Worm (Caenorhabditis elegans) whole organism, L4 larva: ENCODE data around the gene clec-39.

Experiments
- F37D6.2 ChIP-seq: sonication (generic microtip); optimal IDR thresholded peaks from 2 replicates; lab custom pipeline; 2016; ENCODE audit warnings: mild to moderate bottlenecking, missing genetic modification characterization, missing compliant biosample characterization
- Y105C5A.15 ChIP-seq: fragments of 200-800 bp; sonication (Bioruptor generic); IDR thresholded peaks from 2 replicates; pipeline ENCODE4 v1.3.6; 2022; ENCODE audit warnings: missing genetic modification characterization, missing compliant biosample characterization
- Y75B8A.6 ChIP-seq: fragments of 200-800 bp; sonication (Bioruptor generic); IDR thresholded peaks from 2 replicates; pipeline ENCODE4 v1.3.6; 2022; ENCODE audit warnings: missing genetic modification reagents, missing genetic modification characterization, missing compliant biosample characterization
- aha-1 ChIP-seq: fragments of 150-350 bp; peaks from one replicate; lab custom pipeline; 2014; ENCODE audit warnings: missing biosample characterization, missing genetic modification characterization
- attf-4 ChIP-seq: sonication (generic microtip); optimal IDR thresholded peaks from 3 replicates; lab custom pipeline; 2017; ENCODE audit warnings: missing biosample characterization, missing genetic modification characterization
- ceh-28 ChIP-seq: fragments of 150-350 bp; optimal IDR thresholded peaks from 2 replicates; lab custom pipeline; 2014; ENCODE audit warnings: missing biosample characterization, missing genetic modification reagents, missing genetic modification characterization
- ceh-32 ChIP-seq: sonication (generic microtip); optimal IDR thresholded peaks from 2 replicates; lab custom pipeline; 2016; ENCODE audit warnings: mild to moderate bottlenecking, missing genetic modification characterization, missing compliant biosample characterization; ENCODE audit not compliant: poor library complexity
- ceh-44 ChIP-seq: fragments of 200-800 bp; sonication (Bioruptor generic); IDR thresholded peaks from 2 replicates; pipeline ENCODE4 v1.3.6; 2022; ENCODE audit warnings: missing genetic modification reagents, missing genetic modification characterization, missing compliant biosample characterization
- ces-1 ChIP-seq: fragments of 150-350 bp; sonication (generic microtip); optimal IDR thresholded peaks from 4 replicates; lab custom pipeline; 2014; ENCODE audit warnings: missing biosample characterization, missing genetic modification reagents, missing genetic modification characterization
- dmd-6 ChIP-seq: fragments of 200-800 bp; sonication (Bioruptor generic); IDR thresholded peaks from 2 replicates; pipeline ENCODE4 v1.3.6; 2022; ENCODE audit warnings: missing genetic modification reagents, missing genetic modification characterization, missing compliant biosample characterization
- dmd-8 ChIP-seq: fragments of 200-800 bp; sonication (Bioruptor generic); IDR thresholded peaks from 2 replicates; pipeline ENCODE4 v1.3.6; 2022; ENCODE audit warnings: missing genetic modification characterization, missing compliant biosample characterization
- dpl-1 ChIP-seq: fragments of 150-350 bp; optimal IDR thresholded peaks from 2 replicates; lab custom pipeline; 2014; ENCODE audit warnings: missing biosample characterization, missing genetic modification reagents, missing genetic modification characterization
- dve-1 ChIP-seq: sonication (generic microtip); optimal IDR thresholded peaks from 2 replicates; lab custom pipeline; 2017; ENCODE audit warnings: antibody characterized with exemption, mild to moderate bottlenecking, missing genetic modification characterization, missing compliant biosample characterization; ENCODE audit not compliant: insufficient read depth
- fos-1 ChIP-seq: fragments of 150-350 bp; optimal IDR thresholded peaks from 2 replicates; lab custom pipeline; 2014; ENCODE audit warnings: missing biosample characterization, missing genetic modification characterization
- gei-8 ChIP-seq: fragments of 200-800 bp; sonication (Bioruptor generic); optimal IDR thresholded peaks from 2 replicates; lab custom pipeline; 2018; ENCODE audit warnings: mild to moderate bottlenecking, missing genetic modification characterization, missing compliant biosample characterization
- hlh-30 ChIP-seq: sonication (generic microtip); optimal IDR thresholded peaks from 2 replicates; lab custom pipeline; 2017; ENCODE audit warnings: antibody characterized with exemption, mild to moderate bottlenecking, missing genetic modification characterization, missing compliant biosample characterization; ENCODE audit not compliant: insufficient read depth
- lin-38 ChIP-seq: fragments of 200-800 bp; sonication (Bioruptor generic); IDR thresholded peaks from 2 replicates; pipeline ENCODE4 v1.3.6; 2022; ENCODE audit warnings: missing genetic modification reagents, missing genetic modification characterization, missing compliant biosample characterization
- lin-39 ChIP-seq: fragments of 150-350 bp; optimal IDR thresholded peaks from 2 replicates; lab custom pipeline; 2014; ENCODE audit warnings: missing biosample characterization, missing genetic modification reagents, missing genetic modification characterization
- lir-3 ChIP-seq: sonication (generic microtip); optimal IDR thresholded peaks from 2 replicates; lab custom pipeline; 2016; ENCODE audit warnings: mild to moderate bottlenecking, missing genetic modification characterization, missing compliant biosample characterization
- lsy-2 ChIP-seq, 2 experiments: fragments of 150-350 bp in 1 of 2; sonication (generic microtip) in 1 of 2; optimal IDR thresholded peaks; 2 replicates each; lab custom pipeline; 2014 to 2017; ENCODE audit warnings: missing biosample characterization in 2 of 2, missing genetic modification characterization in 2 of 2
- madf-9 ChIP-seq: fragments of 200-800 bp; sonication (Bioruptor generic); conservative IDR thresholded peaks from 2 replicates; pipeline ENCODE4 v1.3.6; 2022; ENCODE audit warnings: missing genetic modification reagents, missing genetic modification characterization, missing compliant biosample characterization
- mes-2 ChIP-seq: sonication (generic microtip); optimal IDR thresholded peaks from 2 replicates; lab custom pipeline; 2016; ENCODE audit warnings: missing genotype, mild to moderate bottlenecking, missing genetic modification characterization, missing compliant biosample characterization; ENCODE audit not compliant: poor library complexity, severe bottlenecking
- mxl-2 ChIP-seq: fragments of 200-800 bp; sonication (Bioruptor generic); conservative IDR thresholded peaks from 2 replicates; pipeline ENCODE4 v1.3.6; 2022; ENCODE audit warnings: missing genetic modification reagents, missing genetic modification characterization, missing compliant biosample characterization
- nhr-11 ChIP-seq: fragments of 150-350 bp; optimal IDR thresholded peaks from 2 replicates; lab custom pipeline; 2014; ENCODE audit warnings: missing biosample characterization, missing genetic modification characterization
- nhr-237 ChIP-seq: sonication (generic microtip); optimal IDR thresholded peaks from 2 replicates; lab custom pipeline; 2017; ENCODE audit warnings: missing biosample characterization, missing genetic modification characterization
- nhr-76 ChIP-seq: fragments of 150-350 bp; optimal IDR thresholded peaks from 2 replicates; lab custom pipeline; 2014; ENCODE audit warnings: missing biosample characterization, missing genetic modification characterization
- php-3 ChIP-seq: fragments of 200-800 bp; sonication (Bioruptor generic); IDR thresholded peaks from 2 replicates; pipeline ENCODE4 v1.3.6; 2022; ENCODE audit warnings: missing genetic modification reagents, missing genetic modification characterization, missing compliant biosample characterization
- rbr-2 ChIP-seq: sonication (generic microtip); optimal IDR thresholded peaks from 2 replicates; lab custom pipeline; 2016; ENCODE audit warnings: missing genotype, missing genetic modification characterization, missing compliant biosample characterization
- snpc-1.2 ChIP-seq: fragments of 200-800 bp; sonication (Bioruptor generic); IDR thresholded peaks from 2 replicates; pipeline ENCODE4 v1.3.6; 2022; ENCODE audit warnings: missing genetic modification reagents, missing genetic modification characterization, missing compliant biosample characterization
- spr-1 ChIP-seq: sonication (generic microtip); optimal IDR thresholded peaks from 2 replicates; lab custom pipeline; 2016; ENCODE audit warnings: mild to moderate bottlenecking, missing genetic modification characterization, missing compliant biosample characterization
- tag-97 ChIP-seq: fragments of 200-800 bp; sonication (Bioruptor generic); IDR thresholded peaks from 2 replicates; pipeline ENCODE4 v1.3.6; 2022; ENCODE audit warnings: missing genetic modification characterization, missing compliant biosample characterization
- tra-1 ChIP-seq: fragments of 200-800 bp; sonication (Bioruptor generic); IDR thresholded peaks from 2 replicates; pipeline ENCODE4 v1.3.6; 2022; ENCODE audit warnings: missing genetic modification reagents, missing genetic modification characterization, missing compliant biosample characterization
- unc-130 ChIP-seq: sonication (generic microtip); optimal IDR thresholded peaks from 2 replicates; lab custom pipeline; 2016; ENCODE audit warnings: missing genetic modification reagents, missing genetic modification characterization, missing compliant biosample characterization
- vab-7 ChIP-seq: fragments of 200-800 bp; sonication (Bioruptor generic); IDR thresholded peaks from 2 replicates; pipeline ENCODE4 v1.3.6; 2022; ENCODE audit warnings: missing genetic modification reagents, missing genetic modification characterization, missing compliant biosample characterization
- zip-2 ChIP-seq: fragments of 150-350 bp; optimal IDR thresholded peaks from 2 replicates; lab custom pipeline; 2014; ENCODE audit warnings: missing biosample characterization, missing genetic modification characterization
- ztf-11 ChIP-seq: fragments of 150-350 bp; optimal IDR thresholded peaks from 2 replicates; lab custom pipeline; 2014; ENCODE audit warnings: missing biosample characterization, missing genetic modification characterization

clec-39 gene

DNA sequence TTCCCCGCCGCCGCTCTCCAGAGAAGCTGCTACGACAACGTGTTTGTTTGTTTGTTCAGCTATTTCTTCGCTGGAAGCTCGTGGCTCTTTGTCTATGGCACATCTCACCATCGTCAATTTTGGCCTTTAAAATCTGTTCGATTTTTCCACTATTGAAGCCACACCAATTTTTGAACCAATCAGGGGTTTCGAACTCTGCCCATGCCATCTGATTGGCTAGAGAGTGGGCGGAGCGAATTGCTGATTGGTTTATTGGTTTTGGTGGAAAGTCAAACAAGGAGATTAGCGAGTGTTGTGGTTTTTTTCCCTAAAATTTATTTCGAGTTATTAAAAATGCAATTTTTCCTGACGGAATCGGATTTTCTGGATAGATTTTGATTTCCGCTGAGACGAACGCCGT is 17.1 kb downstream of the clec-39 start:
- TF ChIP-seq mes-2 (tag; lab: Kevin White, UChicago) (no peak), dve-1 (tag; lab: Kevin White, UChicago) (no peak), snpc-1.2 (GFP tag; lab: Robert Waterston, UW) (no peak), Y75B8A.6 (no peak), hlh-30 (tag; lab: Kevin White, UChicago) (no peak), rbr-2 (tag; lab: Kevin White, UChicago) (no peak), lin-39 (no peak), aha-1 (tag; lab: Kevin White, UChicago) (no peak), unc-130 (GFP tag; lab: Kevin White, UChicago) (no peak), gei-8 (GFP tag; lab: Kevin White, UChicago) (no peak), ceh-44 (GFP tag; lab: Robert Waterston, UW) (no peak), madf-9 (no peak), ceh-32 (tag; lab: Kevin White, UChicago) (no peak), ces-1 (GFP tag; lab: Kevin White, UChicago) (no peak), vab-7 (GFP tag; lab: Robert Waterston, UW) (no peak), nhr-11 (no peak)

DNA sequence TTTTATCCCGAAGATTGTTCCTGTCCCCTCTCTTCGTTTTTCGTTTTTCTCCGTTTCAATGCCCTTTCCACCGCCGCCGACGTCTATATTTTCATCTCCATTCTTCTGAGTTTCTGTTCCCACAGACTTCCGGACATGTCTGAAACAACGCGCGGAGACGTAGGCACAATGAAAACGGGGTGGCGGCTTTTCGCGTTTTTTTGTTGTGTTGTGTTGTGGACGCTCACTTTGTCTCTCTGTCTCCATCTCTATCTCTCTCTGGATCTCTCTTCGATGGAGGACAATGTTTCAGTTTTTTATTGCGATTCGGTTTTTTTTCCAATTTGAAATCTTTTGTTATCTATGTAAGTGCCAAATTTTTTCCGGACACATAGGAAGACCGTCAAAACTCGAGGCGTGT is 20.9 kb downstream of the clec-39 start:
- TF ChIP-seq tra-1 (GFP tag; lab: Robert Waterston, UW) (no peak), aha-1 (tag; lab: Kevin White, UChicago) (peak; percentile 6)

DNA sequence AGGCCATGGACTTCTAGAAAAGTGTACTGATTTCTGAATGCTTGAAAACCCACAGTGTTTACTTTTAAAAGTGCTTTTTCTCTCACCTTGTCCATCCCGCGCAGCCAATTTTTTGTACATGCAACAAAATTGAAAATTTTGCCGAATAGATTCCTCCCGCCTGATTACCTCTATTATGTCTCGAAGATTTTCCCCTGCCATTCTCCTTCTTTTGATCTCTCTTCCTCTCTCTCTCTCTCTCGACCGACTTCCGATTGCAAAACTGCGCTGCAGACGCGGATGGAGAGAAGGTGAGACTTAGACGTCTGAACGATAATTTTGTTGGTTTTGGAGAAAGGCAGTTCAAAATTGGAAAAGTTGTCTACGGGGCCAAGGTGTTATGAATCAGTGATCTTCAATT is 35.4 kb downstream of the clec-39 start:
- TF ChIP-seq dmd-6 (GFP tag; lab: Robert Waterston, UW) (no peak), mxl-2 (GFP tag; lab: Robert Waterston, UW) (no peak), ztf-11 (tag; lab: Kevin White, UChicago) (no peak), lsy-2 (tag; optimal IDR thresholded peaks at IDR 0.05; lab: Kevin White, UChicago) (no peak), lin-38 (GFP tag; lab: Robert Waterston, UW) (no peak), attf-4 (tag; lab: Kevin White, UChicago) (no peak), fos-1 (tag; lab: Kevin White, UChicago) (no peak), nhr-237 (tag; lab: Kevin White, UChicago) (no peak), dpl-1 (no peak), F37D6.2 (tag; lab: Kevin White, UChicago) (no peak), nhr-76 (tag; lab: Kevin White, UChicago) (no peak), Y105C5A.15 (no peak), lir-3 (tag; lab: Kevin White, UChicago) (no peak), aha-1 (tag; lab: Kevin White, UChicago) (no peak), ceh-28 (tag; lab: Kevin White, UChicago) (no peak), lin-39 (no peak), php-3 (GFP tag; lab: Robert Waterston, UW) (no peak), spr-1 (no peak), dmd-8 (GFP tag; lab: Robert Waterston, UW) (no peak), tag-97 (GFP tag; lab: Robert Waterston, UW) (no peak)
- TF ChIP-seq, all 104 proteins: peak for 0

DNA sequence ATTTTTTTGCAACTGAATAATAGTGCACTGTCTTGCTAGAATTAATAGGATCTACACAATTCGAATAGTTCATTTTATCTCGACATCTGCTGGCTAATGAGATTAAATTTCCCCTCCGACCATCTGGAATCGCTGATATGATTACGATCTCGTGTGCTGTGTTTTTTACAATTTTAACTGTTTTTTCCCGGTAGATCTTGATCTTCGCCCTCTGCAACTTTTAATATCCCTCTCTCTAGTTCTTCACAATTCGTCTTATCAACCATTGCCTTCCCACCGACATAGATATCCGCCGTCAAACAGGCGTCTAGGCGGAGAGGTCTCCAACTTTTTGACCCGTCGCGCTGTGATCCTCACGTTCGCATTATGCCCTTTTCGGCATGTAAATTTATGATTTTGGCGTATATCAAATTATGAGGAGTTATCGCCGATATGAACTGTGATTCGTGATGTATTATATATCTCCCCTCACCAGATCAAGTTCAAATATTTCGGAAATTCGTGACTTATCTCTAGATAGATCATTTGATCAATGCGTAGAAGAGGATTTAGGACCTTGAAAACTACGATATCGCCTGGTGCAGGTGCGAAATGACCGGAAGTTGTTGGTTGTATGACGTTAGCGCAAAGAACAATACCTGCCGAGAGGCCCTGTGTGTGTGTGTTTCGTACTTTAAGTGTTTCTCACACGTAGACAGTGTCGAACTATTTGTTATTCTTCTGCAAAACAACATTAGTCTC is 39.6 kb downstream of the clec-39 start:
- TF ChIP-seq zip-2 (tag; lab: Kevin White, UChicago) (no peak), hlh-30 (tag; lab: Kevin White, UChicago) (peak; percentile 8)
